Worm (Caenorhabditis elegans) whole organism, L4 larva: ENCODE results near the gene Y55D5A.1.

ENCODE experiments used
- F26F4.8 ChIP-seq: fragments of 200-800 bp; sonication (Bioruptor generic); conservative IDR thresholded peaks from 2 replicates; pipeline ENCODE4 v1.3.6; 2022; ENCODE audit warnings: missing genetic modification characterization, missing compliant biosample characterization
- Y105C5A.15 ChIP-seq: fragments of 200-800 bp; sonication (Bioruptor generic); IDR thresholded peaks from 2 replicates; pipeline ENCODE4 v1.3.6; 2022; ENCODE audit warnings: missing genetic modification characterization, missing compliant biosample characterization
- Y75B8A.6 ChIP-seq: fragments of 200-800 bp; sonication (Bioruptor generic); IDR thresholded peaks from 2 replicates; pipeline ENCODE4 v1.3.6; 2022; ENCODE audit warnings: missing genetic modification reagents, missing genetic modification characterization, missing compliant biosample characterization
- aha-1 ChIP-seq: fragments of 150-350 bp; peaks from one replicate; lab custom pipeline; 2014; ENCODE audit warnings: missing biosample characterization, missing genetic modification characterization
- aly-2 ChIP-seq: sonication (generic microtip); optimal IDR thresholded peaks from 2 replicates; lab custom pipeline; 2018; ENCODE audit warnings: missing biosample characterization, missing genetic modification characterization
- ama-1 ChIP-seq: fragments of 150-350 bp; optimal IDR thresholded peaks from 2 replicates; lab custom pipeline; 2014; ENCODE audit warnings: inconsistent platforms, mixed read lengths
- ceh-62 ChIP-seq: sonication (generic microtip); optimal IDR thresholded peaks from 2 replicates; lab custom pipeline; 2017; ENCODE audit warnings: missing biosample characterization, missing genetic modification characterization
- daf-16 ChIP-seq, 3 experiments: sonication (generic microtip); optimal IDR thresholded peaks; 2 replicates each; lab custom pipeline; 2016 to 2017; ENCODE audit warnings: missing genetic modification characterization in 3 of 3, missing genetic modification reagents in 3 of 3, mild to moderate bottlenecking in 2 of 3, missing compliant biosample characterization in 2 of 3, missing biosample characterization in 1 of 3, moderate library complexity in 1 of 3
- dmd-6 ChIP-seq: fragments of 200-800 bp; sonication (Bioruptor generic); IDR thresholded peaks from 2 replicates; pipeline ENCODE4 v1.3.6; 2022; ENCODE audit warnings: missing genetic modification reagents, missing genetic modification characterization, missing compliant biosample characterization
- dmd-8 ChIP-seq: fragments of 200-800 bp; sonication (Bioruptor generic); IDR thresholded peaks from 2 replicates; pipeline ENCODE4 v1.3.6; 2022; ENCODE audit warnings: missing genetic modification characterization, missing compliant biosample characterization
- dpl-1 ChIP-seq: fragments of 150-350 bp; optimal IDR thresholded peaks from 2 replicates; lab custom pipeline; 2014; ENCODE audit warnings: missing biosample characterization, missing genetic modification reagents, missing genetic modification characterization
- dve-1 ChIP-seq: sonication (generic microtip); optimal IDR thresholded peaks from 2 replicates; lab custom pipeline; 2017; ENCODE audit warnings: antibody characterized with exemption, mild to moderate bottlenecking, missing genetic modification characterization, missing compliant biosample characterization; ENCODE audit not compliant: insufficient read depth
- hif-1 ChIP-seq, 2 experiments: sonication (generic microtip); optimal IDR thresholded peaks; 2 replicates each; lab custom pipeline; 2016 to 2017; ENCODE audit warnings: missing compliant biosample characterization in 2 of 2, missing genetic modification characterization in 2 of 2, missing genetic modification reagents in 2 of 2, missing genotype in 2 of 2, mild to moderate bottlenecking in 1 of 2
- hlh-11 ChIP-seq: fragments of 200-800 bp; sonication (Bioruptor generic); optimal IDR thresholded peaks from 2 replicates; lab custom pipeline; 2018; ENCODE audit warnings: mild to moderate bottlenecking, missing genetic modification characterization, missing compliant biosample characterization
- hlh-30 ChIP-seq: sonication (generic microtip); optimal IDR thresholded peaks from 2 replicates; lab custom pipeline; 2017; ENCODE audit warnings: antibody characterized with exemption, mild to moderate bottlenecking, missing genetic modification characterization, missing compliant biosample characterization; ENCODE audit not compliant: insufficient read depth
- hmg-1.1 ChIP-seq: fragments of 200-800 bp; sonication (Bioruptor generic); IDR thresholded peaks from 2 replicates; pipeline ENCODE4 v1.3.6; 2022; ENCODE audit warnings: missing genetic modification reagents, missing genetic modification characterization, missing compliant biosample characterization
- lin-15B ChIP-seq: fragments of 150-350 bp; sonication (generic microtip); optimal IDR thresholded peaks from 3 replicates; lab custom pipeline; 2014; ENCODE audit warnings: missing biosample characterization, missing genetic modification characterization
- lsy-2 ChIP-seq, 2 experiments: fragments of 150-350 bp in 1 of 2; sonication (generic microtip) in 1 of 2; optimal IDR thresholded peaks; 2 replicates each; lab custom pipeline; 2014 to 2017; ENCODE audit warnings: missing biosample characterization in 2 of 2, missing genetic modification characterization in 2 of 2
- madf-5 ChIP-seq, 2 experiments: fragments of 200-800 bp; sonication (Bioruptor generic); IDR thresholded peaks; 2 replicates each; pipeline ENCODE4 v1.3.6; 2022; ENCODE audit warnings: missing compliant biosample characterization in 2 of 2, missing genetic modification characterization in 2 of 2
- mdl-1 ChIP-seq, 2 experiments: fragments of 150-350 bp in 1 of 2; sonication (generic microtip) in 1 of 2; optimal IDR thresholded peaks; 2 replicates each; lab custom pipeline; 2014 to 2017; ENCODE audit warnings: missing biosample characterization in 2 of 2, missing genetic modification characterization in 2 of 2
- mdt-29 ChIP-seq: fragments of 200-800 bp; sonication (Bioruptor generic); IDR thresholded peaks from 2 replicates; pipeline ENCODE4 v1.3.6; 2022; ENCODE audit warnings: missing genetic modification reagents, missing genetic modification characterization, missing compliant biosample characterization
- mep-1 ChIP-seq: fragments of 150-350 bp; sonication (generic microtip); optimal IDR thresholded peaks from 3 replicates; lab custom pipeline; 2014; ENCODE audit warnings: missing biosample characterization, missing genetic modification characterization
- mes-2 ChIP-seq: sonication (generic microtip); optimal IDR thresholded peaks from 2 replicates; lab custom pipeline; 2016; ENCODE audit warnings: missing genotype, mild to moderate bottlenecking, missing genetic modification characterization, missing compliant biosample characterization; ENCODE audit not compliant: poor library complexity, severe bottlenecking
- mxl-3 ChIP-seq: fragments of 200-800 bp; sonication (Bioruptor generic); optimal IDR thresholded peaks from 2 replicates; lab custom pipeline; 2018; ENCODE audit warnings: mild to moderate bottlenecking, missing genetic modification characterization, missing compliant biosample characterization
- nhr-10 ChIP-seq: fragments of 150-350 bp; optimal IDR thresholded peaks from 2 replicates; lab custom pipeline; 2014; ENCODE audit warnings: missing biosample characterization, missing genetic modification characterization
- nhr-102 ChIP-seq: sonication (generic microtip); optimal IDR thresholded peaks from 2 replicates; lab custom pipeline; 2016; ENCODE audit warnings: mild to moderate bottlenecking, missing genetic modification characterization, moderate library complexity, missing compliant biosample characterization
- nhr-11 ChIP-seq: fragments of 150-350 bp; optimal IDR thresholded peaks from 2 replicates; lab custom pipeline; 2014; ENCODE audit warnings: missing biosample characterization, missing genetic modification characterization
- nhr-28 ChIP-seq: fragments of 150-350 bp; optimal IDR thresholded peaks from 2 replicates; lab custom pipeline; 2014; ENCODE audit warnings: missing biosample characterization, missing genetic modification characterization
- nhr-48 ChIP-seq: sonication (generic microtip); optimal IDR thresholded peaks from 2 replicates; lab custom pipeline; 2016; ENCODE audit warnings: mild to moderate bottlenecking, missing genetic modification characterization, missing compliant biosample characterization
- rbr-2 ChIP-seq: sonication (generic microtip); optimal IDR thresholded peaks from 2 replicates; lab custom pipeline; 2016; ENCODE audit warnings: missing genotype, missing genetic modification characterization, missing compliant biosample characterization
- snpc-4 ChIP-seq: fragments of 150-350 bp; optimal IDR thresholded peaks from 2 replicates; lab custom pipeline; 2014; ENCODE audit warnings: missing biosample characterization, missing genetic modification characterization
- tag-97 ChIP-seq: fragments of 200-800 bp; sonication (Bioruptor generic); IDR thresholded peaks from 2 replicates; pipeline ENCODE4 v1.3.6; 2022; ENCODE audit warnings: missing genetic modification characterization, missing compliant biosample characterization
- unc-62 ChIP-seq, 3 experiments: fragments of 150-350 bp in 1 of 3; sonication (generic microtip); optimal IDR thresholded peaks in 2 of 3; peaks in 1 of 3; 1 replicate in 1 of 3; 2 replicates in 2 of 3; lab custom pipeline; 2014 to 2017; ENCODE audit warnings: missing biosample characterization in 3 of 3, missing genetic modification characterization in 3 of 3, missing genetic modification reagents in 3 of 3, missing genotype in 1 of 3
- vab-7 ChIP-seq: fragments of 200-800 bp; sonication (Bioruptor generic); IDR thresholded peaks from 2 replicates; pipeline ENCODE4 v1.3.6; 2022; ENCODE audit warnings: missing genetic modification reagents, missing genetic modification characterization, missing compliant biosample characterization
- zip-11 ChIP-seq: fragments of 200-800 bp; sonication (Bioruptor generic); IDR thresholded peaks from 2 replicates; pipeline ENCODE4 v1.3.6; 2022; ENCODE audit warnings: missing genetic modification characterization, missing compliant biosample characterization
- ztf-7 ChIP-seq: fragments of 150-350 bp; optimal IDR thresholded peaks from 2 replicates; lab custom pipeline; 2014; ENCODE audit warnings: missing biosample characterization, missing genetic modification characterization

Gene Y55D5A.1

DNA sequence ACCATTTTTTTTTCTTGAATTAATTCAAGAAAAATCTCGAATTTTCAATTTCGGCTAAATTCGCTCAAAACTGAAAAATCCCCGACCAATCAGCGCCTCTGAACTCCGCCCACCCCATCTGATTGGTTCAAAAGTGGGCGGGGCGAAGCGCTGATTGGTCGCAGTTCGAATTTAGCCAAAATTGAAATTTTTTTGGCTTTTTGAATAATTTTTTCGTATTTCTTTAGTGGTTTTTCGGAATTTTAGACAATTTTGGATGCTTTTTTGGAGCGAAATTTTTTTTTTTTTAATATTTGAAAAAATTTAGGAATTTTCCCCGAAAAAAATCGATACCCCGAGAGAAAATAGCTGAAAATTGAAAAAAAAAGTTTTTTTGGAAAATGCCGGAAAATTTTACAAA lies 51.7 kb downstream of the Y55D5A.1 start:
- TF ChIP-seq lin-15B = no peak
- TF ChIP-seq aha-1 (tag; lab: Kevin White, UChicago) = peak; percentile 10

DNA sequence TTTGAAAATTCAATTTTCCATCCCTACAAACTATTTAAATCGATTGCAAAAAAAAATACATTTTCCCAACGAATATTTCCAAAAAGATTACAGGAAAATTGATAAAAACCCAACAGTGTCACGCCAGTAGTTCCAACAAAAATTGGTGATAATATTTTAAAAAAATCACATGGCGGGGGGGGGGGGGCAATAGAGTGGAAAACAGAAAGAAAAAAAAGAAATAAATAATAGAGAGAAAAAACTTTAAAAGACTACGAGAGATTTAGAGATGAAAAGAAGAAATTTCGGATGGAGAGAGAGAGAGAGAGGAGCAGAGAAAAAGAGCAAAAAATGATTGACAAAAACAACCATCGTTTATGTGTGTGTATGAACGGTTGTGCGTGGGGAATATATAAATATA lies 52.2 kb downstream of the Y55D5A.1 start:
- TF ChIP-seq dve-1 (tag; lab: Kevin White, UChicago) (peak; percentile 22), hlh-30 (tag; lab: Kevin White, UChicago) (peak; percentile 63), lsy-2 (tag; optimal IDR thresholded peaks at IDR 0.05; lab: Kevin White, UChicago) (peak in 1 of 2 experiments; percentile 19), daf-16 (GFP tag; optimal IDR thresholded peaks at IDR 0.05; lab: Kevin White, UChicago) (no peak), daf-16 (tag; optimal IDR thresholded peaks at IDR 0.05; lab: Kevin White, UChicago) (peak; percentile 51), mdt-29 (GFP tag; lab: Robert Waterston, UW) (no peak), zip-11 (GFP tag; lab: Robert Waterston, UW) (no peak), nhr-102 (no peak), hlh-11 (peak; percentile 48), mes-2 (peak; percentile 22), nhr-28 (tag; lab: Kevin White, UChicago) (peak; percentile 26), dmd-6 (GFP tag; lab: Robert Waterston, UW) (peak; percentile 35; the same call in 1 of the 2 replicates)

DNA sequence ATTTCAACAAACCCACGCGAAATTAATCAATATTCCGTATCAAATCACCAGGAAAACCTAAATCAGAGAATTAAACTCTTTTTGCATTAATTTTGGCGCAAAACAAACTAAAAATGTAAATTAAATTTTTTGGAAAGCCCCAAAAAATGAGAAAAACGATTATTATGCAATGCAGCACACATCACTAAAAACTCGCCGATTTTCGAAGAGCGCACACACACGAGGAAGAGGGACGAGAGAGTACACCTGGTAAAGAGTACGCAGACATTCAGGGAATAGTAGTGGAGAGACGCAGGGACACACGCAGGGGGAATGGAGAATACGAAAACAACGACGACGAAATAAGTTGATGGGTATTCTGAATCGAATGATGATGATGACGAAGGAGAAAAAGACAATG lies 53.8 kb downstream of the Y55D5A.1 start:
- TF ChIP-seq daf-16 (GFP tag; optimal IDR thresholded peaks at IDR 0.05; lab: Kevin White, UChicago) = no peak
- TF ChIP-seq daf-16 (tag; optimal IDR thresholded peaks at IDR 0.05; lab: Kevin White, UChicago) = peak; percentile 30
- no peak for TF ChIP-seq ztf-7 (tag; lab: Kevin White, UChicago)
- peak; percentile 76 for TF ChIP-seq hlh-11
- TF ChIP-seq snpc-4 (tag; lab: Kevin White, UChicago) = no peak
- TF ChIP-seq ceh-62 (tag; lab: Kevin White, UChicago) = no peak
- TF ChIP-seq hmg-1.1 (GFP tag; lab: Robert Waterston, UW) = peak; percentile 59; the same call in 1 of the 2 replicates
- TF ChIP-seq Y105C5A.15 (GFP tag; lab: Robert Waterston, UW) = no peak
- TF ChIP-seq mes-2 = peak; percentile 23
- TF ChIP-seq mdl-1 (tag; optimal IDR thresholded peaks at IDR 0.05; lab: Kevin White, UChicago) = peak; percentile 89 to 96
- no peak for TF ChIP-seq ama-1 (lab: Kevin White, UChicago)
- no peak for TF ChIP-seq madf-5 (GFP tag; IDR thresholded peaks at IDR 0.05; lab: Robert Waterston, UW)
- TF ChIP-seq nhr-102 = no peak
- TF ChIP-seq rbr-2 = peak; percentile 50
- peak; percentile 47 for TF ChIP-seq dmd-6 (GFP tag; lab: Robert Waterston, UW)
- TF ChIP-seq dve-1 (tag; lab: Kevin White, UChicago) = peak; percentile 63
- no peak for TF ChIP-seq Y75B8A.6
- no peak for TF ChIP-seq vab-7 (GFP tag; lab: Robert Waterston, UW)
- peak; percentile 89 for TF ChIP-seq aha-1 (tag; lab: Kevin White, UChicago)
- peak; percentile 19 for TF ChIP-seq dpl-1
- peak; percentile 13 for TF ChIP-seq nhr-48 (tag; lab: Kevin White, UChicago)
- peak; percentile 78 for TF ChIP-seq mep-1 (tag; lab: Kevin White, UChicago)
- peak; percentile 45 for TF ChIP-seq nhr-28 (tag; lab: Kevin White, UChicago)
- peak in 1 of 2 experiments; percentile 40 for TF ChIP-seq hif-1 (tag; optimal IDR thresholded peaks at IDR 0.05; lab: Kevin White, UChicago)
- TF ChIP-seq F26F4.8 = no peak
- TF ChIP-seq tag-97 = no peak
- no peak for TF ChIP-seq mdt-29 (GFP tag; lab: Robert Waterston, UW)
- TF ChIP-seq nhr-11 = peak; percentile 39
- no peak for TF ChIP-seq aly-2 (tag; lab: Kevin White, UChicago)
- TF ChIP-seq mxl-3 (GFP tag; lab: Kevin White, UChicago) = peak; percentile 57
- TF ChIP-seq unc-62 (GFP tag; optimal IDR thresholded peaks at IDR 0.05 in 1 of 2; lab: Kevin White, UChicago) = peak in 1 of 2 experiments; percentile 93
- TF ChIP-seq unc-62 (tag; optimal IDR thresholded peaks at IDR 0.05; lab: Kevin White, UChicago) = no peak
- peak in 1 of 2 experiments; percentile 60 for TF ChIP-seq lsy-2 (tag; optimal IDR thresholded peaks at IDR 0.05; lab: Kevin White, UChicago)
- TF ChIP-seq hlh-30 (tag; lab: Kevin White, UChicago) = peak; percentile 90
- no peak for TF ChIP-seq nhr-10 (tag; lab: Kevin White, UChicago)
- TF ChIP-seq dmd-8 (GFP tag; lab: Robert Waterston, UW) = no peak
